Fruit fly (Drosophila melanogaster): ENCODE results near the gene CG43348.

Gene CG43348

dm6 chr2L:1185642-1186497 lies 13.3 kb upstream of the CG43348 start, which contains the start of gene CG5001:
Gene CG5001 (plus strand): TSS chr2L:1185757.
- TF ChIP-seq Awh (GFP tag; IDR thresholded peaks at IDR 0.05) (peak; percentile 94), sens-2 (GFP tag; IDR thresholded peaks at IDR 0.05) (0 out of 2 replicates have a peak, but pooled peaks have one; percentile 8), tna (GFP tag; IDR thresholded peaks at IDR 0.05; ENCODE audit: partially characterized antibody) (no peak), Mes4 (GFP tag; optimal IDR thresholded peaks at IDR 0.05) (peak; percentile 58), fd64A (GFP tag; optimal IDR thresholded peaks at IDR 0.05) (peak; percentile 50), HLH3B (GFP tag; IDR thresholded peaks at IDR 0.05) (peak; percentile 89), Hr51 (GFP tag; optimal IDR thresholded peaks at IDR 0.05) (peak; percentile 24 to 92), abd-A (tag; optimal IDR thresholded peaks at IDR 0.05) (no peak), pum (GFP tag; optimal IDR thresholded peaks at IDR 0.05) (peak; percentile 62), CG18764 (GFP tag; optimal IDR thresholded peaks at IDR 0.05) (no peak), ci (GFP tag; IDR thresholded peaks at IDR 0.05) (peak; percentile 89), CG11398 (GFP tag; optimal IDR thresholded peaks at IDR 0.05) (no peak), HHEX (GFP tag; optimal IDR thresholded peaks at IDR 0.05) (peak; percentile 85), Bgb (GFP tag; IDR thresholded peaks at IDR 0.05; ENCODE audit: partially characterized antibody) (peak; percentile 54), rib (GFP tag; IDR thresholded peaks at IDR 0.05) (peak; percentile 62), CG1792 (GFP tag; optimal IDR thresholded peaks at IDR 0.05) (peak; percentile 53), CG12391 (tag; optimal IDR thresholded peaks at IDR 0.05) (peak; percentile 93), CG6175 (GFP tag; IDR thresholded peaks at IDR 0.05) (peak; percentile 100), HLHmδ (GFP tag; optimal IDR thresholded peaks at IDR 0.05) (no peak), ranshi (GFP tag; IDR thresholded peaks at IDR 0.05) (peak; percentile 85), CG13123 (GFP tag; optimal IDR thresholded peaks at IDR 0.05) (peak; percentile 63), CG4820 (GFP tag; optimal IDR thresholded peaks at IDR 0.05) (peak; percentile 80), sc (optimal IDR thresholded peaks at IDR 0.05) (no peak), sc (GFP tag; optimal IDR thresholded peaks at IDR 0.05) (peak; percentile 60), repo (GFP tag; optimal IDR thresholded peaks at IDR 0.05) (no peak), zf30C (GFP tag; optimal IDR thresholded peaks at IDR 0.05) (no peak), Dbx (GFP tag; IDR thresholded peaks at IDR 0.05) (peak; percentile 86), Dek (tag; optimal IDR thresholded peaks at IDR 0.05) (peak; percentile 86), kay (GFP tag; optimal IDR thresholded peaks at IDR 0.05) (peak; percentile 93), CG7745 (tag; optimal IDR thresholded peaks at IDR 0.05) (no peak), pho (GFP tag; optimal IDR thresholded peaks at IDR 0.05) (peak; percentile 69), lbe (GFP tag; optimal IDR thresholded peaks at IDR 0.05) (no peak), Neu2 (GFP tag; optimal IDR thresholded peaks at IDR 0.05; ENCODE audit: borderline replicate concordance) (no peak), Drgx (GFP tag; IDR thresholded peaks at IDR 0.05) (peak; percentile 87), chn (GFP tag; optimal IDR thresholded peaks at IDR 0.05) (peak; percentile 67), odd (GFP tag; optimal IDR thresholded peaks at IDR 0.05) (no peak), cato (GFP tag; optimal IDR thresholded peaks at IDR 0.05; ENCODE audit: borderline replicate concordance) (peak; percentile 54), CG18619 (GFP tag; optimal IDR thresholded peaks at IDR 0.05) (peak; percentile 64), Ptx1 (GFP tag; IDR thresholded peaks at IDR 0.05) (peak; percentile 91), slou (GFP tag; optimal IDR thresholded peaks at IDR 0.05) (peak; percentile 65), Med (GFP tag) (peak; percentile 94), PHDP (tag; optimal IDR thresholded peaks at IDR 0.05) (peak; percentile 94), ewg (GFP tag; optimal IDR thresholded peaks at IDR 0.05) (peak; percentile 68), CG2129 (GFP tag; IDR thresholded peaks at IDR 0.05; ENCODE audit: partially characterized antibody) (no peak), CG3995 (GFP tag; optimal IDR thresholded peaks at IDR 0.05) (peak; percentile 30), Antp (GFP tag; optimal IDR thresholded peaks at IDR 0.05) (peak; percentile 77), Abd-B (GFP tag; optimal IDR thresholded peaks at IDR 0.05) (peak; percentile 58), emc (GFP tag; optimal IDR thresholded peaks at IDR 0.05) (peak; percentile 51), psq (GFP tag; optimal IDR thresholded peaks at IDR 0.05) (peak; percentile 59)

All from whole organism, embryonic.